Worm (Caenorhabditis elegans): Measurements from ENCODE around the gene clec-144.

The clec-144 gene

DNA sequence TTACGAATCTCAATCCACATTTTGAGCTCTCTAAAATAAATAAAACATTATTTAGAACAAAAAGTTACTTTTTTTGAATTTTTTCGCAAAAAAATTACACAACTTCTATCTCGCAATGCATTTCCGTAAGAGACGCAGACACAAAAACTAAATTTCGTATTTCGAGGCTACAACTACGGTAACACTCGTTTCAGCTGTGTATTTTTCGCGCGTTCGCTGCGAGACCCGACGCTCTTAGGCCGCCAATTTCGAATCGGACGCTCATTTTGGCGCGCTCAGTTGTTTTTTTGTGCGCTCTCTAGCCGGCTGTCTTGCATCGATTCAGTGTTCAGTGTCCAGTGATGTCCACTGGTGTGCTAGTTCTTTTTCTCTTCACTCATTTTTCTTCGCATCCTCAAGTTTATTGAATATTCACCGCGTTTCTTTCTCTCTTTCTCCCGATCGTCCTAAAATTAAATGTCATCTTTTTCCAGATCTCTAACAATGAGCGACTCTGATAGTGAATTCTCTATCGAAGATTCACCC is 42.4 kb upstream of the clec-144 start, which contains the start of the genes npp-3 and top-2:
Gene npp-3 (minus strand): TSS at position 115 of the 525 bp plus-strand sequence.
Gene top-2 (plus strand): TSS at position 475 of the 525 bp plus-strand sequence.
- TF ChIP-seq madf-9 (GFP tag; conservative IDR thresholded peaks at IDR 0.05): peak; percentile 53; the same call in 1 of the 2 replicates
- TF ChIP-seq nhr-25 (tag; optimal IDR thresholded peaks at IDR 0.05; ENCODE audit: borderline replicate concordance, insufficient read depth): peak; percentile 87
- TF ChIP-seq rbr-2 (tag; optimal IDR thresholded peaks at IDR 0.05): peak; percentile 95
- peak; percentile 99 for TF ChIP-seq dpl-1 (GFP tag; optimal IDR thresholded peaks at IDR 0.05)
- TF ChIP-seq hlh-30 (tag; optimal IDR thresholded peaks at IDR 0.05; ENCODE audit: insufficient read depth): peak; percentile 93
- TF ChIP-seq T20F7.1 (GFP tag; optimal IDR thresholded peaks at IDR 0.05): no peak
- peak; percentile 74; the same call in 1 of the 2 replicates for TF ChIP-seq nhr-42 (GFP tag; IDR thresholded peaks at IDR 0.05)
- TF ChIP-seq zag-1 (tag; optimal IDR thresholded peaks at IDR 0.05): no peak
- no peak for TF ChIP-seq fos-1 (tag; optimal IDR thresholded peaks at IDR 0.05)
- TF ChIP-seq gei-8 (GFP tag; optimal IDR thresholded peaks at IDR 0.05): no peak
- peak; percentile 98 to 99 for TF ChIP-seq lsy-2 (tag; optimal IDR thresholded peaks at IDR 0.05)
- peak; percentile 40; the same call in 1 of the 2 replicates for TF ChIP-seq lin-1 (GFP tag; IDR thresholded peaks at IDR 0.05)
- TF ChIP-seq aly-2 (tag; optimal IDR thresholded peaks at IDR 0.05): no peak
- TF ChIP-seq lim-7 (GFP tag; IDR thresholded peaks at IDR 0.05): no peak
- TF ChIP-seq lin-39 (tag; optimal IDR thresholded peaks at IDR 0.05): no peak
- no peak for TF ChIP-seq nhr-41 (GFP tag; IDR thresholded peaks at IDR 0.05)
- TF ChIP-seq egl-27 (tag; optimal IDR thresholded peaks at IDR 0.05): no peak
- peak; percentile 93 for TF ChIP-seq F37D6.2 (tag; optimal IDR thresholded peaks at IDR 0.05)
- TF ChIP-seq tag-97 (GFP tag; IDR thresholded peaks at IDR 0.05): no peak
- TF ChIP-seq lin-38 (GFP tag; IDR thresholded peaks at IDR 0.05): peak; percentile 93
- peak; percentile 83 for TF ChIP-seq dmd-9 (GFP tag; IDR thresholded peaks at IDR 0.05)
- peak; percentile 100 for TF ChIP-seq D1046.2 (GFP tag; IDR thresholded peaks at IDR 0.05)
- peak; percentile 95 for TF ChIP-seq unc-130 (GFP tag; optimal IDR thresholded peaks at IDR 0.05)
- TF ChIP-seq nhr-48 (tag; optimal IDR thresholded peaks at IDR 0.05): peak; percentile 70
- TF ChIP-seq madf-5 (GFP tag; IDR thresholded peaks at IDR 0.05): no peak
- peak; percentile 57; the same call in 1 of the 2 replicates for TF ChIP-seq ceh-44 (GFP tag; IDR thresholded peaks at IDR 0.05)
- no peak for TF ChIP-seq F44E2.7 (GFP tag; IDR thresholded peaks at IDR 0.05)
- peak; percentile 84 for TF ChIP-seq vab-7 (GFP tag; IDR thresholded peaks at IDR 0.05)
- no peak for TF ChIP-seq ceh-62 (tag; optimal IDR thresholded peaks at IDR 0.05)
- TF ChIP-seq T26A8.4 (GFP tag; IDR thresholded peaks at IDR 0.05): peak; percentile 89
- peak; percentile 93 for TF ChIP-seq dve-1 (tag; optimal IDR thresholded peaks at IDR 0.05; ENCODE audit: insufficient read depth)
- TF ChIP-seq R02D3.7 (tag; optimal IDR thresholded peaks at IDR 0.05): peak; percentile 47
- TF ChIP-seq Y48G9A.11 (GFP tag; IDR thresholded peaks at IDR 0.05): peak; percentile 87
- TF ChIP-seq ceh-20 (GFP tag; IDR thresholded peaks at IDR 0.05): peak; percentile 92
- no peak for TF ChIP-seq ces-1 (GFP tag; optimal IDR thresholded peaks at IDR 0.05)
- TF ChIP-seq mxl-2 (GFP tag; conservative IDR thresholded peaks at IDR 0.05): no peak
- TF ChIP-seq hmg-1.1 (GFP tag; IDR thresholded peaks at IDR 0.05): peak; percentile 94
- no peak for TF ChIP-seq pqm-1 (tag; optimal IDR thresholded peaks at IDR 0.05)
- peak; percentile 93 for TF ChIP-seq aha-1 (tag)
- peak; percentile 94 for TF ChIP-seq mes-2 (tag; optimal IDR thresholded peaks at IDR 0.05; ENCODE audit: poor library complexity, severe bottlenecking)
- peak; percentile 57 for TF ChIP-seq lir-3 (tag; optimal IDR thresholded peaks at IDR 0.05)
- peak in 1 of 2 experiments; percentile 4 for TF ChIP-seq ZK546.5 (tag; optimal IDR thresholded peaks at IDR 0.05)
- TF ChIP-seq dmd-6 (GFP tag; IDR thresholded peaks at IDR 0.05): peak; percentile 79
- peak in 1 of 2 experiments; percentile 80 for TF ChIP-seq daf-16 (GFP tag; optimal IDR thresholded peaks at IDR 0.05)
- peak; percentile 77 for TF ChIP-seq daf-16 (tag; optimal IDR thresholded peaks at IDR 0.05)
- 0 out of 2 replicates have a peak, but pooled peaks have one; percentile 52 for TF ChIP-seq egl-43 (GFP tag; IDR thresholded peaks at IDR 0.05)
- TF ChIP-seq Y75B8A.6 (GFP tag; IDR thresholded peaks at IDR 0.05): no peak
- TF ChIP-seq daf-8 (GFP tag; IDR thresholded peaks at IDR 0.05): no peak
- TF ChIP-seq hif-1 (tag; optimal IDR thresholded peaks at IDR 0.05): peak; percentile 41 to 87
- TF ChIP-seq nhr-237 (tag; optimal IDR thresholded peaks at IDR 0.05): no peak
